Worm (Caenorhabditis elegans) whole organism, L4/young adult: ENCODE results near the gene F35D2.2.

Experiments
- W03F9.2 ChIP-seq: fragments of 150-350 bp; optimal IDR thresholded peaks from 2 replicates; lab custom pipeline; 2014; ENCODE audit warnings: missing biosample characterization, missing genetic modification characterization
- dao-5 ChIP-seq: sonication (generic microtip); optimal IDR thresholded peaks from 2 replicates; lab custom pipeline; 2016; ENCODE audit warnings: missing genotype, missing genetic modification characterization, moderate library complexity, missing compliant biosample characterization
- him-1 ChIP-seq: sonication (generic microtip); optimal IDR thresholded peaks from 2 replicates; lab custom pipeline; 2016; ENCODE audit warnings: missing genotype, missing genetic modification reagents, missing genetic modification characterization, missing compliant biosample characterization

- TF ChIP-seq him-1 (no peak), dao-5 (tag; lab: Kevin White, UChicago) (no peak), W03F9.2 (tag; lab: Kevin White, UChicago) (no peak)
These were observed 3.9 kb upstream of the F35D2.2 start, which contains the start of gene F35D2.3 for ce11 chrII:7570305-7570704.
